Fruit fly (Drosophila melanogaster) whole organism, embryonic: Measurements from ENCODE around the gene Rgl.
A peak's percentile ranks its signal among the peaks of the same experiment; 100 is the strongest.

Experiments
- Bteb2 ChIP-seq: fragments of 200-800 bp; sonication (Bioruptor generic); optimal IDR thresholded peaks from 2 replicates; lab custom pipeline; 2016; ENCODE audit warnings: missing biosample characterization, missing genetic modification characterization
- CG10274 ChIP-seq: fragments of 200-800 bp; sonication (Bioruptor generic); optimal IDR thresholded peaks from 3 replicates; lab custom pipeline; 2017; ENCODE audit warnings: missing biosample characterization, mild to moderate bottlenecking, missing genetic modification characterization
- CG10565 ChIP-seq: fragments of 200-800 bp; sonication (Bioruptor generic); optimal IDR thresholded peaks from 3 replicates; lab custom pipeline; 2016; ENCODE audit warnings: missing biosample characterization, mild to moderate bottlenecking, missing genetic modification characterization
- CG11696 ChIP-seq: fragments of 200-800 bp; sonication (Bioruptor generic); IDR thresholded peaks from 2 replicates; pipeline ENCODE4 v1.3.6; 2022; ENCODE audit warnings: missing biosample characterization, missing genetic modification characterization
- CG11723 ChIP-seq: fragments of 200-800 bp; sonication (Bioruptor generic); optimal IDR thresholded peaks from 2 replicates; lab custom pipeline; 2017; ENCODE audit warnings: missing biosample characterization, mild to moderate bottlenecking, missing genetic modification characterization
- CG14441 ChIP-seq: fragments of 200-800 bp; sonication (Bioruptor generic); IDR thresholded peaks from 2 replicates; pipeline ENCODE4 v1.3.6; 2022; ENCODE audit warnings: missing biosample characterization, missing genetic modification characterization
- CG15696 ChIP-seq: fragments of 200-800 bp; sonication (Bioruptor generic); optimal IDR thresholded peaks from 2 replicates; lab custom pipeline; 2019; ENCODE audit warnings: missing biosample characterization, mild to moderate bottlenecking, missing genetic modification characterization, moderate library complexity
- CG17385 ChIP-seq: fragments of 200-800 bp; sonication (Bioruptor generic); optimal IDR thresholded peaks from 3 replicates; lab custom pipeline; 2018; ENCODE audit warnings: missing biosample characterization, mild to moderate bottlenecking, missing genetic modification characterization
- CG1792 ChIP-seq: fragments of 200-800 bp; sonication (Bioruptor generic); optimal IDR thresholded peaks from 2 replicates; lab custom pipeline; 2016; ENCODE audit warnings: missing biosample characterization, missing genetic modification characterization
- CG18764 ChIP-seq: fragments of 200-800 bp; sonication (Bioruptor generic); optimal IDR thresholded peaks from 3 replicates; lab custom pipeline; 2016; ENCODE audit warnings: missing biosample characterization, missing genetic modification characterization
- CG2199 ChIP-seq: fragments of 200-800 bp; sonication (Bioruptor generic); IDR thresholded peaks from 3 replicates; pipeline ENCODE4 v1.3.6; 2022; ENCODE audit warnings: missing biosample characterization, missing genetic modification characterization
- CG2889 ChIP-seq: fragments of 200-800 bp; sonication (Bioruptor generic); IDR thresholded peaks from 3 replicates; pipeline ENCODE4 v1.3.6; 2022; ENCODE audit warnings: missing biosample characterization, missing genetic modification characterization
- CG30431 ChIP-seq: fragments of 200-800 bp; sonication (Bioruptor generic); optimal IDR thresholded peaks from 2 replicates; lab custom pipeline; 2017; ENCODE audit warnings: missing biosample characterization, missing genetic modification characterization
- CG3281 ChIP-seq: fragments of 200-800 bp; sonication (Bioruptor generic); optimal IDR thresholded peaks from 3 replicates; lab custom pipeline; 2017; ENCODE audit warnings: missing biosample characterization, mild to moderate bottlenecking, missing genetic modification characterization
- CG4707 ChIP-seq: fragments of 200-800 bp; sonication (Bioruptor generic); optimal IDR thresholded peaks from 2 replicates; lab custom pipeline; 2018; ENCODE audit warnings: missing biosample characterization, mild to moderate bottlenecking, missing genetic modification characterization, moderate library complexity
- CG5180 ChIP-seq: fragments of 200-800 bp; sonication (Bioruptor generic); optimal IDR thresholded peaks from 3 replicates; lab custom pipeline; 2017; ENCODE audit warnings: missing biosample characterization, missing genetic modification characterization, mild to moderate bottlenecking, moderate library complexity, missing genetic modification reagents
- CG6765 ChIP-seq: fragments of 200-800 bp; sonication (Bioruptor generic); optimal IDR thresholded peaks from 3 replicates; lab custom pipeline; 2017; ENCODE audit warnings: missing biosample characterization, mild to moderate bottlenecking, missing genetic modification characterization
- CG7357 ChIP-seq: fragments of 200-800 bp; sonication (Bioruptor generic); IDR thresholded peaks from 3 replicates; pipeline ENCODE4 v1.3.6; 2022; ENCODE audit warnings: missing biosample characterization, missing genetic modification characterization
- CG7745 ChIP-seq: fragments of 200-800 bp; sonication (Bioruptor generic); optimal IDR thresholded peaks from 2 replicates; lab custom pipeline; 2018; ENCODE audit warnings: missing biosample characterization, mild to moderate bottlenecking, missing genetic modification characterization, moderate library complexity
- CG9797 ChIP-seq: fragments of 200-800 bp; sonication (Bioruptor generic); optimal IDR thresholded peaks from 3 replicates; lab custom pipeline; 2018; ENCODE audit warnings: missing biosample characterization, mild to moderate bottlenecking, missing genetic modification characterization
- CG9817 ChIP-seq: fragments of 200-800 bp; sonication (Bioruptor generic); optimal IDR thresholded peaks from 2 replicates; lab custom pipeline; 2018; ENCODE audit warnings: missing biosample characterization, mild to moderate bottlenecking, missing genetic modification characterization, moderate library complexity
- CG9876 ChIP-seq: fragments of 200-800 bp; sonication (Bioruptor generic); optimal IDR thresholded peaks from 2 replicates; lab custom pipeline; 2016; ENCODE audit warnings: missing biosample characterization, missing genetic modification characterization
- ERR ChIP-seq: fragments of 200-800 bp; sonication (Bioruptor generic); optimal IDR thresholded peaks from 2 replicates; lab custom pipeline; 2016; ENCODE audit warnings: missing biosample characterization, missing genetic modification characterization
- Gsc ChIP-seq: fragments of 200-800 bp; sonication (Bioruptor generic); IDR thresholded peaks from 2 replicates; pipeline ENCODE4 v1.3.6; 2022; ENCODE audit warnings: missing biosample characterization, missing genetic modification characterization
- HLH3B ChIP-seq: fragments of 200-800 bp; sonication (Bioruptor generic); IDR thresholded peaks from 2 replicates; pipeline ENCODE4 v1.3.6; 2022; ENCODE audit warnings: missing biosample characterization, missing genetic modification characterization
- HLHmδ ChIP-seq: fragments of 200-800 bp; sonication (Bioruptor generic); optimal IDR thresholded peaks from 2 replicates; lab custom pipeline; 2018; ENCODE audit warnings: missing biosample characterization, mild to moderate bottlenecking, missing genetic modification characterization, moderate library complexity
- HmgZ ChIP-seq: fragments of 200-800 bp; sonication (Bioruptor generic); optimal IDR thresholded peaks from 2 replicates; lab custom pipeline; 2018; ENCODE audit warnings: missing biosample characterization, mild to moderate bottlenecking, missing genetic modification characterization
- Hmx ChIP-seq: fragments of 200-800 bp; sonication (Bioruptor generic); optimal IDR thresholded peaks from 2 replicates; lab custom pipeline; 2016; ENCODE audit warnings: missing biosample characterization, missing genetic modification characterization
- Hr78 ChIP-seq, 2 experiments: fragments of 200-800 bp in 1 of 2; fragments of >200 bp in 1 of 2; sonication (Bioruptor generic) in 1 of 2; optimal IDR thresholded peaks; 2 replicates each; lab custom pipeline; 2017 to 2019; ENCODE audit warnings: missing biosample characterization in 2 of 2, missing genetic modification characterization in 2 of 2, mild to moderate bottlenecking in 1 of 2, moderate library complexity in 1 of 2
- Lpt ChIP-seq: fragments of >200 bp; optimal IDR thresholded peaks from 2 replicates; lab custom pipeline; 2018; ENCODE audit warnings: missing biosample characterization, missing genetic modification characterization
- MTF-1 ChIP-seq: fragments of 200-800 bp; sonication (Bioruptor generic); optimal IDR thresholded peaks from 2 replicates; lab custom pipeline; 2018; ENCODE audit warnings: missing biosample characterization, mild to moderate bottlenecking, missing genetic modification characterization, borderline replicate concordance
- Rfx ChIP-seq: fragments of 200-800 bp; sonication (Bioruptor generic); IDR thresholded peaks from 2 replicates; pipeline ENCODE4 v1.3.6; 2022; ENCODE audit warnings: missing biosample characterization, missing genetic modification characterization
- Taf1 ChIP-seq: fragments of 200-800 bp; sonication (Bioruptor generic); IDR thresholded peaks from 2 replicates; pipeline ENCODE4 v1.3.6; 2022; ENCODE audit warnings: missing biosample characterization, missing genetic modification characterization
- amos ChIP-seq: fragments of 200-800 bp; sonication (Bioruptor generic); IDR thresholded peaks from 2 replicates; pipeline ENCODE4 v1.3.6; 2022; ENCODE audit warnings: missing biosample characterization, missing genetic modification characterization; ENCODE audit not compliant: partially characterized antibody
- az2 ChIP-seq: fragments of 200-800 bp; sonication (Bioruptor generic); optimal IDR thresholded peaks from 3 replicates; lab custom pipeline; 2016; ENCODE audit warnings: missing biosample characterization, missing genetic modification characterization
- bsh ChIP-seq, 2 experiments: fragments of 200-800 bp; sonication (Bioruptor generic); optimal IDR thresholded peaks; 2 replicates each; lab custom pipeline; 2017 to 2018; ENCODE audit warnings: mild to moderate bottlenecking in 2 of 2, missing biosample characterization in 2 of 2, missing genetic modification characterization in 2 of 2, moderate library complexity in 1 of 2
- cad ChIP-seq: fragments of >200 bp; optimal IDR thresholded peaks from 2 replicates; lab custom pipeline; 2017; ENCODE audit warnings: missing biosample characterization, missing genetic modification characterization
- cg ChIP-seq: fragments of 200-800 bp; sonication (Bioruptor generic); optimal IDR thresholded peaks from 3 replicates; lab custom pipeline; 2019; ENCODE audit warnings: missing biosample characterization, mild to moderate bottlenecking, missing genetic modification characterization, moderate library complexity
- dati ChIP-seq: fragments of 200-800 bp; sonication (Bioruptor generic); IDR thresholded peaks from 2 replicates; pipeline ENCODE4 v1.3.6; 2022; ENCODE audit warnings: missing biosample characterization, missing genetic modification characterization
- dysf ChIP-seq: fragments of 200-800 bp; sonication (Bioruptor generic); IDR thresholded peaks from 3 replicates; pipeline ENCODE4 v1.3.6; 2022; ENCODE audit warnings: missing biosample characterization, missing genetic modification characterization
- fd3F ChIP-seq: fragments of 200-800 bp; sonication (Bioruptor generic); optimal IDR thresholded peaks from 2 replicates; lab custom pipeline; 2018; ENCODE audit warnings: missing biosample characterization, mild to moderate bottlenecking, missing genetic modification characterization, moderate library complexity
- kah ChIP-seq: fragments of 200-800 bp; sonication (Bioruptor generic); optimal IDR thresholded peaks from 2 replicates; lab custom pipeline; 2018; ENCODE audit warnings: missing biosample characterization, mild to moderate bottlenecking, missing genetic modification characterization
- nerfin-2 ChIP-seq: fragments of 200-800 bp; sonication (Bioruptor generic); IDR thresholded peaks from 2 replicates; pipeline ENCODE4 v1.3.6; 2022; ENCODE audit warnings: missing biosample characterization, missing genetic modification characterization; ENCODE audit not compliant: partially characterized antibody
- oc ChIP-seq: fragments of 200-800 bp; sonication (Bioruptor generic); optimal IDR thresholded peaks from 2 replicates; lab custom pipeline; 2018; ENCODE audit warnings: missing biosample characterization, mild to moderate bottlenecking, missing genetic modification characterization, moderate library complexity
- prd ChIP-seq, 3 experiments: fragments of >200 bp in 2 of 3; fragments of 200-800 bp in 1 of 3; sonication (Bioruptor generic) in 1 of 3; optimal IDR thresholded peaks in 2 of 3; IDR thresholded peaks in 1 of 3; 2 replicates in 2 of 3; 3 replicates in 1 of 3; pipeline versions ENCODE4 v1.3.6 to Lab custom; 2017 to 2022; ENCODE audit warnings: missing biosample characterization in 1 of 3, missing genetic modification characterization in 1 of 3
- ro ChIP-seq: fragments of 200-800 bp; sonication (Bioruptor generic); IDR thresholded peaks from 2 replicates; pipeline ENCODE4 v1.3.6; 2022; ENCODE audit warnings: missing biosample characterization, missing genetic modification characterization
- salm ChIP-seq: fragments of 200-800 bp; sonication (Bioruptor generic); optimal IDR thresholded peaks from 2 replicates; lab custom pipeline; 2018; ENCODE audit warnings: missing biosample characterization, mild to moderate bottlenecking, missing genetic modification characterization
- schlank ChIP-seq: fragments of 200-800 bp; sonication (Bioruptor generic); optimal IDR thresholded peaks from 2 replicates; lab custom pipeline; 2018; ENCODE audit warnings: missing biosample characterization, mild to moderate bottlenecking, missing genetic modification characterization
- so ChIP-seq: fragments of 200-800 bp; sonication (Bioruptor generic); IDR thresholded peaks from 3 replicates; pipeline ENCODE4 v1.3.6; 2022; ENCODE audit warnings: missing biosample characterization, missing genetic modification characterization
- tio ChIP-seq: fragments of 200-800 bp; sonication (Bioruptor generic); optimal IDR thresholded peaks from 2 replicates; lab custom pipeline; 2017; ENCODE audit warnings: missing biosample characterization, missing genetic modification characterization, inconsistent platforms
- ttk ChIP-seq: fragments of 200-800 bp; sonication (Bioruptor generic); IDR thresholded peaks from 2 replicates; pipeline ENCODE4 v2.1.2; 2022; ENCODE audit warnings: missing biosample characterization, missing genetic modification characterization

Rgl gene

dm6 chr3L:13924646-13925045, 489 bp downstream of the Rgl start:
- no peak for TF ChIP-seq ro (GFP tag; lab: Robert Waterston, UW)
- TF ChIP-seq prd (optimal IDR thresholded peaks at IDR 0.05; lab: Kevin White, UChicago) = no peak
- TF ChIP-seq prd (GFP tag; IDR thresholded peaks at IDR 0.05; lab: Robert Waterston, UW) = peak; percentile 32; the same call in 1 of the 3 replicates
- no peak for TF ChIP-seq schlank (tag; lab: Kevin White, UChicago)
- no peak for TF ChIP-seq HmgZ (tag; lab: Kevin White, UChicago)
- no peak for TF ChIP-seq CG18764 (GFP tag; lab: Kevin White, UChicago)
- TF ChIP-seq so = no peak
- no peak for TF ChIP-seq Hmx (GFP tag; lab: Kevin White, UChicago)
- TF ChIP-seq CG7357 (GFP tag; lab: Robert Waterston, UW) = no peak
- no peak for TF ChIP-seq CG3281 (GFP tag; lab: Kevin White, UChicago)
- TF ChIP-seq CG1792 (GFP tag; lab: Kevin White, UChicago) = no peak
- no peak for TF ChIP-seq fd3F (GFP tag; lab: Kevin White, UChicago)
- TF ChIP-seq ERR = no peak
- no peak for TF ChIP-seq CG9797 (GFP tag; lab: Kevin White, UChicago)
- TF ChIP-seq CG14441 (GFP tag; lab: Robert Waterston, UW) = no peak
- TF ChIP-seq CG4707 (GFP tag; lab: Kevin White, UChicago) = no peak
- TF ChIP-seq CG30431 (GFP tag; lab: Kevin White, UChicago) = no peak
- TF ChIP-seq CG2889 (GFP tag; lab: Robert Waterston, UW) = no peak
- TF ChIP-seq cad = no peak
- TF ChIP-seq dysf (GFP tag; lab: Robert Waterston, UW) = 0 out of 3 replicates have a peak, but pooled peaks have one; percentile 8
- TF ChIP-seq CG2199 = no peak
- no peak for TF ChIP-seq Lpt
- TF ChIP-seq CG10274 = no peak
- TF ChIP-seq CG7745 (tag; lab: Kevin White, UChicago) = no peak
- TF ChIP-seq Hr78 (GFP tag; optimal IDR thresholded peaks at IDR 0.05; lab: Kevin White, UChicago) = no peak
- no peak for TF ChIP-seq tio (GFP tag; lab: Kevin White, UChicago)
- peak; percentile 4 for TF ChIP-seq CG15696 (tag; lab: Kevin White, UChicago)
- TF ChIP-seq nerfin-2 (GFP tag; lab: Robert Waterston, UW) = no peak
- TF ChIP-seq dati = no peak
- no peak for TF ChIP-seq Bteb2
- peak; percentile 11 for TF ChIP-seq cg
- TF ChIP-seq bsh (GFP tag; optimal IDR thresholded peaks at IDR 0.05; lab: Kevin White, UChicago) = no peak
- TF ChIP-seq oc (tag; lab: Kevin White, UChicago) = no peak
- TF ChIP-seq Gsc (GFP tag; lab: Robert Waterston, UW) = no peak
- TF ChIP-seq CG11723 (GFP tag; lab: Kevin White, UChicago) = no peak
- no peak for TF ChIP-seq HLHmδ (GFP tag; lab: Kevin White, UChicago)
- no peak for TF ChIP-seq ttk
- no peak for TF ChIP-seq CG9817 (tag; lab: Kevin White, UChicago)
- TF ChIP-seq CG9876 (GFP tag; lab: Kevin White, UChicago) = no peak
- TF ChIP-seq Taf1 (GFP tag; lab: Robert Waterston, UW) = no peak
- TF ChIP-seq salm (tag; lab: Kevin White, UChicago) = no peak
- TF ChIP-seq CG11696 (GFP tag; lab: Robert Waterston, UW) = peak; percentile 59
- TF ChIP-seq kah = no peak
- TF ChIP-seq CG10565 = no peak
- TF ChIP-seq MTF-1 (GFP tag; lab: Kevin White, UChicago) = no peak
- no peak for TF ChIP-seq CG6765
- no peak for TF ChIP-seq az2 (GFP tag; lab: Kevin White, UChicago)
- no peak for TF ChIP-seq amos
- no peak for TF ChIP-seq CG5180 (GFP tag; lab: Kevin White, UChicago)
- no peak for TF ChIP-seq CG17385 (GFP tag; lab: Kevin White, UChicago)
- no peak for TF ChIP-seq HLH3B (GFP tag; lab: Robert Waterston, UW)
- TF ChIP-seq Rfx = 0 out of 2 replicates have a peak, but pooled peaks have one; percentile 9
